Worm (Caenorhabditis elegans) whole organism, L1 larva: Measurements from ENCODE around the gene msrp-4.

Experiments used
- alr-1 ChIP-seq: fragments of 200-800 bp; sonication (Bioruptor generic); optimal IDR thresholded peaks from 2 replicates; lab custom pipeline; 2018; ENCODE audit warnings: borderline replicate concordance, mild to moderate bottlenecking, missing genetic modification characterization, missing compliant biosample characterization
- aly-2 ChIP-seq: fragments of 150-350 bp; optimal IDR thresholded peaks from 2 replicates; lab custom pipeline; 2014; ENCODE audit warnings: missing biosample characterization, missing genetic modification characterization
- ceh-88 ChIP-seq: fragments of 200-800 bp; sonication (Bioruptor generic); IDR thresholded peaks from 2 replicates; pipeline ENCODE4 v1.3.6; 2022; ENCODE audit warnings: missing genetic modification characterization, missing compliant biosample characterization
- dpl-1 ChIP-seq, 3 experiments: fragments of 150-350 bp in 2 of 3; sonication (generic microtip) in 1 of 3; optimal IDR thresholded peaks; 2 replicates each; lab custom pipeline; 2014 to 2017; ENCODE audit warnings: missing biosample characterization in 3 of 3, missing genetic modification characterization in 3 of 3, missing genetic modification reagents in 3 of 3
- efl-1 ChIP-seq, 4 experiments: fragments of 150-350 bp; optimal IDR thresholded peaks in 3 of 4; peaks in 1 of 4; 1 replicate in 1 of 4; 2 replicates in 3 of 4; lab custom pipeline; 2014; ENCODE audit warnings: missing biosample characterization in 2 of 4, missing genetic modification characterization in 2 of 4, missing genetic modification reagents in 2 of 4
- egl-13 ChIP-seq: sonication (generic microtip); optimal IDR thresholded peaks from 2 replicates; lab custom pipeline; 2016; ENCODE audit warnings: missing genotype, missing genetic modification reagents, missing genetic modification characterization, missing compliant biosample characterization
- egl-27 ChIP-seq, 2 experiments: fragments of 150-350 bp in 1 of 2; sonication (generic microtip); optimal IDR thresholded peaks; 3 replicates each; lab custom pipeline; 2017 to 2018; ENCODE audit warnings: missing biosample characterization in 2 of 2, missing genetic modification characterization in 2 of 2, missing genetic modification reagents in 2 of 2
- elt-3 ChIP-seq, 6 experiments: fragments of 150-350 bp in 1 of 6; sonication (generic microtip); optimal IDR thresholded peaks; 2 replicates each; lab custom pipeline; 2017 to 2018; ENCODE audit warnings: missing biosample characterization in 6 of 6, missing genetic modification characterization in 6 of 6, inconsistent platforms in 1 of 6
- fkh-10 ChIP-seq: sonication (generic microtip); optimal IDR thresholded peaks from 2 replicates; lab custom pipeline; 2017; ENCODE audit warnings: missing biosample characterization, missing genetic modification reagents, missing genetic modification characterization
- fkh-4 ChIP-seq: sonication (generic microtip); optimal IDR thresholded peaks from 2 replicates; lab custom pipeline; 2016; ENCODE audit warnings: missing compliant biosample characterization, missing genetic modification characterization, borderline replicate concordance
- fkh-8 ChIP-seq: sonication (generic microtip); optimal IDR thresholded peaks from 2 replicates; lab custom pipeline; 2016; ENCODE audit warnings: mild to moderate bottlenecking, missing genetic modification characterization, missing compliant biosample characterization
- grh-1 ChIP-seq: fragments of 200-800 bp; sonication (Bioruptor generic); IDR thresholded peaks from 2 replicates; pipeline ENCODE4 v1.3.6; 2022; ENCODE audit warnings: missing genetic modification reagents, missing genetic modification characterization, missing compliant biosample characterization
- hlh-17 ChIP-seq: fragments of 200-800 bp; sonication (Bioruptor generic); optimal IDR thresholded peaks from 2 replicates; lab custom pipeline; 2018; ENCODE audit warnings: missing genetic modification characterization, mild to moderate bottlenecking, missing compliant biosample characterization, moderate library complexity, borderline replicate concordance
- hlh-4 ChIP-seq: sonication (generic microtip); optimal IDR thresholded peaks from 2 replicates; lab custom pipeline; 2016; ENCODE audit warnings: mild to moderate bottlenecking, missing genetic modification characterization, missing compliant biosample characterization
- jun-1 ChIP-seq: fragments of 150-350 bp; optimal IDR thresholded peaks from 2 replicates; lab custom pipeline; 2014; ENCODE audit warnings: missing biosample characterization, missing genetic modification reagents, missing genetic modification characterization
- lin-13 ChIP-seq: fragments of 150-350 bp; optimal IDR thresholded peaks from 2 replicates; lab custom pipeline; 2014; ENCODE audit warnings: missing biosample characterization, missing genetic modification reagents, missing genetic modification characterization
- lin-14 ChIP-seq: fragments of 200-800 bp; sonication (Bioruptor generic); optimal IDR thresholded peaks from 2 replicates; lab custom pipeline; 2018; ENCODE audit warnings: mild to moderate bottlenecking, missing genetic modification characterization, moderate library complexity, missing compliant biosample characterization
- lin-15B ChIP-seq: fragments of 150-350 bp; sonication (generic microtip); optimal IDR thresholded peaks from 3 replicates; lab custom pipeline; 2014; ENCODE audit warnings: missing biosample characterization, missing genetic modification characterization
- lin-39 ChIP-seq: fragments of 150-350 bp; optimal IDR thresholded peaks from 2 replicates; lab custom pipeline; 2014; ENCODE audit warnings: missing biosample characterization, missing genetic modification reagents, missing genetic modification characterization
- lir-3 ChIP-seq: sonication (generic microtip); optimal IDR thresholded peaks from 2 replicates; lab custom pipeline; 2016; ENCODE audit warnings: mild to moderate bottlenecking, missing genetic modification characterization, moderate library complexity, missing compliant biosample characterization; ENCODE audit not compliant: poor library complexity
- lsy-2 ChIP-seq, 2 experiments: fragments of 150-350 bp; optimal IDR thresholded peaks; 2 replicates each; lab custom pipeline; 2014; ENCODE audit warnings: missing biosample characterization in 2 of 2, missing genetic modification characterization in 2 of 2
- mab-9 ChIP-seq: fragments of 200-800 bp; sonication (Bioruptor generic); IDR thresholded peaks from 2 replicates; pipeline ENCODE4 v1.3.6; 2022; ENCODE audit warnings: missing genetic modification reagents, missing genetic modification characterization, missing compliant biosample characterization
- mdl-1 ChIP-seq, 2 experiments: fragments of 150-350 bp; optimal IDR thresholded peaks; 2 replicates each; lab custom pipeline; 2014 to 2017; ENCODE audit warnings: missing biosample characterization in 2 of 2, missing genetic modification characterization in 2 of 2, inconsistent platforms in 1 of 2
- mef-2 ChIP-seq: fragments of 150-350 bp; optimal IDR thresholded peaks from 2 replicates; lab custom pipeline; 2014; ENCODE audit warnings: missing biosample characterization, missing genetic modification characterization
- mep-1 ChIP-seq: fragments of 150-350 bp; optimal IDR thresholded peaks from 2 replicates; lab custom pipeline; 2014; ENCODE audit warnings: missing biosample characterization, missing genetic modification characterization
- nhr-11 ChIP-seq: fragments of 150-350 bp; optimal IDR thresholded peaks from 2 replicates; lab custom pipeline; 2014; ENCODE audit warnings: missing biosample characterization, missing genetic modification characterization
- nhr-28 ChIP-seq: fragments of 150-350 bp; optimal IDR thresholded peaks from 2 replicates; lab custom pipeline; 2014; ENCODE audit warnings: missing biosample characterization, missing genetic modification characterization
- nhr-47 ChIP-seq: sonication (generic microtip); optimal IDR thresholded peaks from 2 replicates; lab custom pipeline; 2016; ENCODE audit warnings: mild to moderate bottlenecking, missing genetic modification characterization, moderate library complexity, missing compliant biosample characterization
- nhr-76 ChIP-seq: sonication (generic microtip); optimal IDR thresholded peaks from 2 replicates; lab custom pipeline; 2017; ENCODE audit warnings: missing biosample characterization, missing genetic modification characterization
- nhr-84 ChIP-seq: sonication (generic microtip); optimal IDR thresholded peaks from 2 replicates; lab custom pipeline; 2017; ENCODE audit warnings: missing biosample characterization, missing genetic modification characterization
- pax-3 ChIP-seq: fragments of 200-800 bp; sonication (Bioruptor generic); optimal IDR thresholded peaks from 2 replicates; lab custom pipeline; 2018; ENCODE audit warnings: mild to moderate bottlenecking, missing genetic modification characterization, moderate library complexity, missing compliant biosample characterization
- rnt-1 ChIP-seq: sonication (generic microtip); optimal IDR thresholded peaks from 2 replicates; lab custom pipeline; 2016; ENCODE audit warnings: mild to moderate bottlenecking, missing genetic modification characterization, moderate library complexity, missing compliant biosample characterization
- sox-4 ChIP-seq: sonication (generic microtip); optimal IDR thresholded peaks from 2 replicates; lab custom pipeline; 2016; ENCODE audit warnings: missing genetic modification characterization, missing compliant biosample characterization
- sup-37 ChIP-seq: fragments of 200-800 bp; sonication (Bioruptor generic); optimal IDR thresholded peaks from 2 replicates; lab custom pipeline; 2018; ENCODE audit warnings: mild to moderate bottlenecking, missing genetic modification characterization, missing compliant biosample characterization
- swsn-7 ChIP-seq: sonication (generic microtip); optimal IDR thresholded peaks from 2 replicates; lab custom pipeline; 2016; ENCODE audit warnings: missing genetic modification characterization, missing compliant biosample characterization
- tbx-2 ChIP-seq: sonication (generic microtip); optimal IDR thresholded peaks from 2 replicates; lab custom pipeline; 2016; ENCODE audit warnings: missing genetic modification characterization, missing compliant biosample characterization
- tlp-1 ChIP-seq: fragments of 150-350 bp; optimal IDR thresholded peaks from 2 replicates; lab custom pipeline; 2014; ENCODE audit warnings: missing biosample characterization, missing genetic modification characterization
- unc-30 ChIP-seq: sonication (generic microtip); optimal IDR thresholded peaks from 2 replicates; lab custom pipeline; 2017; ENCODE audit warnings: missing biosample characterization, missing genetic modification characterization
- unc-98 ChIP-seq: fragments of 200-800 bp; sonication (Bioruptor generic); IDR thresholded peaks from 2 replicates; pipeline ENCODE4 v1.3.6; 2022; ENCODE audit warnings: missing genetic modification characterization, missing compliant biosample characterization
- zip-4 ChIP-seq: fragments of 200-800 bp; sonication (Bioruptor generic); optimal IDR thresholded peaks from 2 replicates; lab custom pipeline; 2018; ENCODE audit warnings: mild to moderate bottlenecking, missing genetic modification characterization, moderate library complexity, missing compliant biosample characterization
- ztf-4 ChIP-seq: fragments of 150-350 bp; optimal IDR thresholded peaks from 2 replicates; lab custom pipeline; 2014; ENCODE audit warnings: missing biosample characterization, missing genetic modification characterization

msrp-4 gene

DNA sequence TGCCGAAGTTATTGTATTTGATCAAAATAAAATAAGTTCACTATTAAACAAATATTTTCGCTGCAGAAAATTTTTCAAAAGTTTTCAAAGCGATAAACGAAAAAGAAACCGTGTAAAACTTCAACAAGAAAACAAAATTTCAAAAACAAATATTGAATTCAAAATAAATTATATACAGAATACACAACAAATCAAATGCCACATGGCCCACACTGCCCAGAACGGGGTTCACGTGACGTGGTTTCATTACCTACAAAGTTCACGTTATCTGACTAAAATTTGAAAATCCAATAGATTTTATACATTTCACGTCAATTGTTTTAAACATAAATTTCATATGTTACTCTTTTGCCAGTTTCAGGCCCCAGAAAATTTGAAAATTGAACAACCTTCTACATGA, 2.1 kb downstream of the msrp-4 start, which contains the start of gene F46F5.7:
F46F5.7 (minus strand) TSS at position 101 of the 400 bp plus-strand sequence.
- no peak for TF ChIP-seq lin-14
- no peak for TF ChIP-seq lin-15B (tag; lab: Kevin White, UChicago)
- TF ChIP-seq mdl-1 (tag; optimal IDR thresholded peaks at IDR 0.05; lab: Kevin White, UChicago), result no peak
- no peak for TF ChIP-seq nhr-84
- TF ChIP-seq zip-4 (GFP tag; lab: Kevin White, UChicago), result no peak
- TF ChIP-seq mep-1, result no peak
- no peak for TF ChIP-seq nhr-11 (tag; lab: Kevin White, UChicago)
- no peak for TF ChIP-seq lin-39 (tag; lab: Kevin White, UChicago)
- no peak for TF ChIP-seq mef-2 (tag; lab: Kevin White, UChicago)
- TF ChIP-seq sup-37 (GFP tag; lab: Kevin White, UChicago), result no peak
- no peak for TF ChIP-seq egl-27 (tag; optimal IDR thresholded peaks at IDR 0.05; lab: Kevin White, UChicago)

DNA sequence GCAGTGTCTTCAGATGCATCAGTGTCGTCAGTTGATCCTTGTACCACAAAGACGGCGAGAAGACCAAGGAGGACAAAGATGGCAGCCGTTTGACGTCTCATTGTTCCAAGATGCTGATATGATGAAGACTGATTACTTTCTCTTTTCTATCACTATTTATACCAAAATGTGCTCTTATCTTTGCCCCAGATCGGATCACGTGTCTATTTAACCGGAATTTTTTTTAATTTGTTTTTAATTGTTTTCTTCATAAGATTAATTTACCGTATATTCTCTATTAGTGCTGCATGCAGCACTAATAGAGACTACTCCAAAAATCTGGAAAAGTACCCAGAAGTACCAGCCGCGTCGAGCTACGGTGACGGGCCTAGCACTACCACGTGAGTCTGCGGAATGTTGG, 7.9 kb downstream of the msrp-4 start, which contains the start of gene msrp-3:
msrp-3 (minus strand) TSS at position 101 of the 400 bp plus-strand sequence.
- no peak for TF ChIP-seq aly-2 (tag; lab: Kevin White, UChicago)
- no peak for TF ChIP-seq elt-3 (tag; optimal IDR thresholded peaks at IDR 0.05; lab: Kevin White, UChicago)
- no peak for TF ChIP-seq swsn-7 (tag; lab: Kevin White, UChicago)
- no peak for TF ChIP-seq nhr-76
- no peak for TF ChIP-seq tbx-2
- TF ChIP-seq mab-9 (GFP tag; lab: Robert Waterston, UW), result no peak
- TF ChIP-seq ztf-4, result no peak
- TF ChIP-seq alr-1 (tag; lab: Kevin White, UChicago), result no peak
- no peak for TF ChIP-seq nhr-28 (tag; lab: Kevin White, UChicago)
- no peak for TF ChIP-seq sox-4 (tag; lab: Kevin White, UChicago)
- no peak for TF ChIP-seq nhr-47 (tag; lab: Kevin White, UChicago)
- no peak for TF ChIP-seq lin-14
- TF ChIP-seq tlp-1 (tag; lab: Kevin White, UChicago), result no peak
- TF ChIP-seq jun-1 (tag; lab: Kevin White, UChicago), result no peak

DNA sequence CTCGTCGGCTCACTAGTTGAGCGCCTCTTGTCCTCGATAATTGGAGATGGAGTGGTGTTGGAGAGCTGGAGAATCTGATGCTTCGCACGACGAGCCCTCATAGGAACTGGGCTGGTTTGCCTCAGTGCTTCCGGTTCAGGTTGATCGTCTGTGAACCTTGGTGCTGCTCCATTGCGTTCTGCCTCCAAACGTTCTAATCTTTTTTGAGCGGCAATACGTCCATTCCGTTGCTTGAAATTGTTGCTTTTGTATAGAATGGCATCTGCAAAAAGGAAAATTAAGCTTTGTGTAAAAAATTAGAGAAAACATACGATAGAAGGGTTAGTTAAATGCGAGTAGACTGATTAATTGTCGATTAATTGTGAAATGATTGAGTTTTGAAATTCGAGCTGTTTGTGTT, 9.7 kb downstream of the msrp-4 start, which contains the start of gene F46F5.5:
F46F5.5 (minus strand) TSS at position 101 of the 400 bp plus-strand sequence.
- no peak for TF ChIP-seq unc-30 (tag; lab: Kevin White, UChicago)
- TF ChIP-seq efl-1 (optimal IDR thresholded peaks at IDR 0.05; lab: Kevin White, UChicago), result no peak
- TF ChIP-seq efl-1 (GFP tag; optimal IDR thresholded peaks at IDR 0.05 in 1 of 2; lab: Kevin White, UChicago), result no peak
- no peak for TF ChIP-seq fkh-4 (tag; lab: Kevin White, UChicago)
- TF ChIP-seq hlh-17 (GFP tag; lab: Kevin White, UChicago), result no peak
- TF ChIP-seq hlh-4, result no peak
- TF ChIP-seq grh-1, result no peak
- TF ChIP-seq lin-13 (GFP tag; lab: Kevin White, UChicago), result no peak
- TF ChIP-seq nhr-84, result no peak
- TF ChIP-seq rnt-1 (tag; lab: Kevin White, UChicago), result no peak
- TF ChIP-seq ceh-88, result no peak

DNA sequence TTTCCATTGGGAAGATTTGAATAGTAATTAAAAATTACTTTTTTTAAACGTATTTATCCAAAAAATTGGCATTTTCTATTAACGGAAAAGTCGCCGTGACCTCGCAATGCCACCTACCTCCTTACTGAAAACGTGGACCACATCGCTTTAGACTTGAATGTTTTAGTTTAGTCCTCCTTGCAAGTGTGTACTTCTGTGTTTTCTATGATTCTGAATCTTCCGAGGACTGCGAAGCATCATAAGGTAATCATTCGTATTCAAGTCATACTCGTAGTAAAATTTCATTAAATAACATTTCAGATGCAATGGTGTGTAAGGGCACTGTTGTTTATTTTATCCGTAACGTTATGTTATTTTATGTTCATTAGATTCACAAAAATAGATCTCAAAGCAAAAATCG, 14.2 kb downstream of the msrp-4 start, which contains the start of gene F46F5.11:
F46F5.11 (plus strand) TSS at position 301 of the 400 bp plus-strand sequence.
- TF ChIP-seq alr-1 (tag; lab: Kevin White, UChicago), result no peak
- no peak for TF ChIP-seq sox-4 (tag; lab: Kevin White, UChicago)
- TF ChIP-seq lir-3, result no peak
- TF ChIP-seq egl-13 (tag; lab: Kevin White, UChicago), result no peak
- TF ChIP-seq efl-1 (optimal IDR thresholded peaks at IDR 0.05; lab: Kevin White, UChicago), result no peak
- no peak for TF ChIP-seq efl-1 (GFP tag; optimal IDR thresholded peaks at IDR 0.05 in 1 of 2; lab: Kevin White, UChicago)
- TF ChIP-seq lsy-2 (tag; optimal IDR thresholded peaks at IDR 0.05; lab: Kevin White, UChicago), result no peak
- no peak for TF ChIP-seq fkh-10 (GFP tag; lab: Kevin White, UChicago)
- no peak for TF ChIP-seq pax-3 (tag; lab: Kevin White, UChicago)
- TF ChIP-seq fkh-8, result no peak
- no peak for TF ChIP-seq unc-98 (GFP tag; lab: Robert Waterston, UW)
- no peak for TF ChIP-seq dpl-1 (GFP tag; optimal IDR thresholded peaks at IDR 0.05; lab: Kevin White, UChicago)
